Worm (Caenorhabditis elegans) whole organism, L1 larva: ENCODE results near the gene B0454.8.

ENCODE experiments used
- Y116A8C.19 ChIP-seq: sonication (generic microtip); optimal IDR thresholded peaks from 2 replicates; lab custom pipeline; 2016; ENCODE audit warnings: missing compliant biosample characterization, missing genetic modification characterization, borderline replicate concordance
- ceh-82 ChIP-seq, 3 experiments: fragments of 150-350 bp in 1 of 3; sonication (generic microtip) in 2 of 3; optimal IDR thresholded peaks; 2 replicates each; lab custom pipeline; 2014 to 2017; ENCODE audit warnings: missing biosample characterization in 3 of 3, missing genetic modification characterization in 3 of 3
- ceh-88 ChIP-seq: fragments of 200-800 bp; sonication (Bioruptor generic); IDR thresholded peaks from 2 replicates; pipeline ENCODE4 v1.3.6; 2022; ENCODE audit warnings: missing genetic modification characterization, missing compliant biosample characterization
- jun-1 ChIP-seq: fragments of 150-350 bp; optimal IDR thresholded peaks from 2 replicates; lab custom pipeline; 2014; ENCODE audit warnings: missing biosample characterization, missing genetic modification reagents, missing genetic modification characterization
- lin-15B ChIP-seq: fragments of 150-350 bp; sonication (generic microtip); optimal IDR thresholded peaks from 3 replicates; lab custom pipeline; 2014; ENCODE audit warnings: missing biosample characterization, missing genetic modification characterization
- mdl-1 ChIP-seq, 2 experiments: fragments of 150-350 bp; optimal IDR thresholded peaks; 2 replicates each; lab custom pipeline; 2014 to 2017; ENCODE audit warnings: missing biosample characterization in 2 of 2, missing genetic modification characterization in 2 of 2, inconsistent platforms in 1 of 2
- mep-1 ChIP-seq: fragments of 150-350 bp; optimal IDR thresholded peaks from 2 replicates; lab custom pipeline; 2014; ENCODE audit warnings: missing biosample characterization, missing genetic modification characterization
- nhr-76 ChIP-seq: sonication (generic microtip); optimal IDR thresholded peaks from 2 replicates; lab custom pipeline; 2017; ENCODE audit warnings: missing biosample characterization, missing genetic modification characterization
- nhr-77 ChIP-seq: fragments of 150-350 bp; optimal IDR thresholded peaks from 2 replicates; lab custom pipeline; 2014; ENCODE audit warnings: missing biosample characterization, missing genetic modification characterization
- skn-1 ChIP-seq: fragments of 150-350 bp; optimal IDR thresholded peaks from 2 replicates; lab custom pipeline; 2014; ENCODE audit warnings: missing biosample characterization, missing genetic modification characterization
- unc-98 ChIP-seq: fragments of 200-800 bp; sonication (Bioruptor generic); IDR thresholded peaks from 2 replicates; pipeline ENCODE4 v1.3.6; 2022; ENCODE audit warnings: missing genetic modification characterization, missing compliant biosample characterization

DNA sequence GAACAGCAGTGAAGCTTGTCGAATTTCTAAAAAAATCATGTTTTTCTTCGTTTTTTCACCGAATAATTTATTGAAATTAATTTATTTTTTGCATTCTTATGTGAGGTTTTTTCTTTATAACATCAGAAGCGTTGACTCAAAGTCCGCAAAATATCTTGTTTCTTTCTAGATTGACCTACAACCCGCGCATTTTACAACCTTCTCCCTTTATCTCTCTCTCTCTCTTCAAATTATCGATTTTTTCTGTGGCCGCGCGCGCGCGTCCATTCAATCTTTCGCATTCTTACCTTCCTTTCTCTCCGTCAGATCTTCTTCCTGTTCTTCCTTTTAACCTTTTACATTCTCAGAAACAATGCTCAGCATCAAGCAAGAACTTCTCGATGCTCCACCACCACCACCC lies 37.8 kb downstream of the B0454.8 start, which contains the start of gene lido-12:
- TF ChIP-seq jun-1 (tag; lab: Kevin White, UChicago) (no peak), skn-1 (tag; lab: Kevin White, UChicago) (no peak), ceh-82 (tag; optimal IDR thresholded peaks at IDR 0.05; lab: Kevin White, UChicago) (no peak), mep-1 (tag; lab: Kevin White, UChicago) (no peak), nhr-77 (tag; lab: Kevin White, UChicago) (no peak), lin-15B (no peak), unc-98 (GFP tag; lab: Robert Waterston, UW) (no peak), mdl-1 (tag; optimal IDR thresholded peaks at IDR 0.05; lab: Kevin White, UChicago) (no peak), nhr-76 (tag; lab: Kevin White, UChicago) (no peak), Y116A8C.19 (tag; lab: Kevin White, UChicago) (no peak), ceh-88 (GFP tag; lab: Robert Waterston, UW) (no peak)
